Fruit fly (Drosophila melanogaster) whole organism, embryonic: Measurements from ENCODE around the gene nonC.

ENCODE experiments used
- Abd-B ChIP-seq: fragments of 200-800 bp; sonication (Bioruptor generic); optimal IDR thresholded peaks from 2 replicates; lab custom pipeline; 2018; ENCODE audit warnings: missing biosample characterization, mild to moderate bottlenecking, missing genetic modification characterization, moderate library complexity
- Ada2b ChIP-seq: fragments of 200-800 bp; sonication (Bioruptor generic); IDR thresholded peaks from 2 replicates; pipeline ENCODE4 v1.3.6; 2022; ENCODE audit warnings: missing biosample characterization, missing genetic modification characterization
- Adf1 ChIP-seq: fragments of 200-800 bp; sonication (Bioruptor generic); IDR thresholded peaks from 2 replicates; pipeline ENCODE4 v1.3.6; 2022; ENCODE audit warnings: missing biosample characterization, missing genetic modification characterization
- Antp ChIP-seq: fragments of 200-800 bp; sonication (Bioruptor generic); optimal IDR thresholded peaks from 3 replicates; lab custom pipeline; 2016; ENCODE audit warnings: missing biosample characterization, missing genetic modification characterization
- Bdp1 ChIP-seq: fragments of 200-800 bp; sonication (Bioruptor generic); optimal IDR thresholded peaks from 3 replicates; lab custom pipeline; 2016; ENCODE audit warnings: missing biosample characterization, missing genetic modification characterization
- CG10321 ChIP-seq: fragments of 200-800 bp; sonication (Bioruptor generic); IDR thresholded peaks from 2 replicates; pipeline ENCODE4 v1.3.6; 2022; ENCODE audit warnings: missing biosample characterization, missing genetic modification characterization
- CG10462 ChIP-seq: fragments of 200-800 bp; sonication (Bioruptor generic); optimal IDR thresholded peaks from 2 replicates; lab custom pipeline; 2016; ENCODE audit warnings: missing biosample characterization, missing genetic modification characterization
- CG11695 ChIP-seq: fragments of 200-800 bp; sonication (Bioruptor generic); IDR thresholded peaks from 3 replicates; pipeline ENCODE4 v1.3.6; 2022; ENCODE audit warnings: missing biosample characterization, missing genetic modification characterization
- CG12104 ChIP-seq: fragments of 200-800 bp; sonication (Bioruptor generic); optimal IDR thresholded peaks from 3 replicates; lab custom pipeline; 2016; ENCODE audit warnings: missing biosample characterization, missing genetic modification characterization
- CG15073 ChIP-seq: fragments of 200-800 bp; sonication (Bioruptor generic); optimal IDR thresholded peaks from 2 replicates; lab custom pipeline; 2016; ENCODE audit warnings: missing biosample characterization, missing genetic modification characterization
- CG15479 ChIP-seq: fragments of 200-800 bp; sonication (Bioruptor generic); optimal IDR thresholded peaks from 3 replicates; lab custom pipeline; 2019; ENCODE audit warnings: missing biosample characterization, mild to moderate bottlenecking, missing genetic modification characterization, moderate library complexity
- CG17385 ChIP-seq: fragments of 200-800 bp; sonication (Bioruptor generic); optimal IDR thresholded peaks from 3 replicates; lab custom pipeline; 2018; ENCODE audit warnings: missing biosample characterization, mild to moderate bottlenecking, missing genetic modification characterization
- CG18619 ChIP-seq: fragments of 200-800 bp; sonication (Bioruptor generic); optimal IDR thresholded peaks from 3 replicates; lab custom pipeline; 2017; ENCODE audit warnings: missing biosample characterization, mild to moderate bottlenecking, missing genetic modification characterization
- CG2120 ChIP-seq: fragments of 200-800 bp; sonication (Bioruptor generic); optimal IDR thresholded peaks from 3 replicates; lab custom pipeline; 2016; ENCODE audit warnings: missing biosample characterization, missing genetic modification characterization
- CG2199 ChIP-seq: fragments of 200-800 bp; sonication (Bioruptor generic); IDR thresholded peaks from 3 replicates; pipeline ENCODE4 v1.3.6; 2022; ENCODE audit warnings: missing biosample characterization, missing genetic modification characterization
- CG32532 ChIP-seq: fragments of 200-800 bp; sonication (Bioruptor generic); IDR thresholded peaks from 2 replicates; pipeline ENCODE4 v1.3.6; 2022; ENCODE audit warnings: missing biosample characterization, missing genetic modification characterization
- CG3281 ChIP-seq: fragments of 200-800 bp; sonication (Bioruptor generic); optimal IDR thresholded peaks from 3 replicates; lab custom pipeline; 2017; ENCODE audit warnings: missing biosample characterization, mild to moderate bottlenecking, missing genetic modification characterization
- CG5180 ChIP-seq: fragments of 200-800 bp; sonication (Bioruptor generic); optimal IDR thresholded peaks from 3 replicates; lab custom pipeline; 2017; ENCODE audit warnings: missing biosample characterization, missing genetic modification characterization, mild to moderate bottlenecking, moderate library complexity, missing genetic modification reagents
- CG6854 ChIP-seq: fragments of 200-800 bp; sonication (Bioruptor generic); optimal IDR thresholded peaks from 3 replicates; lab custom pipeline; 2017; ENCODE audit warnings: missing biosample characterization, mild to moderate bottlenecking, missing genetic modification characterization
- CoRest ChIP-seq: fragments of 200-800 bp; sonication (Bioruptor generic); optimal IDR thresholded peaks from 3 replicates; lab custom pipeline; 2018; ENCODE audit warnings: missing biosample characterization, mild to moderate bottlenecking, missing genetic modification characterization, moderate library complexity
- CrebB ChIP-seq: fragments of 200-800 bp; sonication (Bioruptor generic); optimal IDR thresholded peaks from 3 replicates; lab custom pipeline; 2018; ENCODE audit warnings: missing biosample characterization, mild to moderate bottlenecking, missing genetic modification characterization
- Dad ChIP-seq: fragments of 200-800 bp; sonication (Bioruptor generic); optimal IDR thresholded peaks from 3 replicates; lab custom pipeline; 2016; ENCODE audit warnings: missing biosample characterization, missing genetic modification characterization
- Dip3 ChIP-seq: fragments of 200-800 bp; sonication (Bioruptor generic); optimal IDR thresholded peaks from 3 replicates; lab custom pipeline; 2016; ENCODE audit warnings: missing biosample characterization, missing genetic modification characterization
- Dp ChIP-seq: fragments of 200-800 bp; sonication (Bioruptor generic); optimal IDR thresholded peaks from 2 replicates; lab custom pipeline; 2018; ENCODE audit warnings: missing biosample characterization, mild to moderate bottlenecking, missing genetic modification characterization, moderate library complexity
- Fer3 ChIP-seq: fragments of 200-800 bp; sonication (Bioruptor generic); optimal IDR thresholded peaks from 2 replicates; lab custom pipeline; 2018; ENCODE audit warnings: missing biosample characterization, mild to moderate bottlenecking, missing genetic modification characterization, moderate library complexity
- Gsc ChIP-seq: fragments of 200-800 bp; sonication (Bioruptor generic); IDR thresholded peaks from 2 replicates; pipeline ENCODE4 v1.3.6; 2022; ENCODE audit warnings: missing biosample characterization, missing genetic modification characterization
- HLH4C ChIP-seq: fragments of 200-800 bp; sonication (Bioruptor generic); IDR thresholded peaks from 3 replicates; pipeline ENCODE4 v1.3.6; 2022; ENCODE audit warnings: missing biosample characterization, missing genetic modification characterization; ENCODE audit not compliant: partially characterized antibody
- HmgD ChIP-seq: fragments of 200-800 bp; sonication (Bioruptor generic); optimal IDR thresholded peaks from 3 replicates; lab custom pipeline; 2016; ENCODE audit warnings: missing biosample characterization, missing genetic modification characterization
- PHDP ChIP-seq: fragments of 200-800 bp; sonication (Bioruptor generic); optimal IDR thresholded peaks from 3 replicates; lab custom pipeline; 2018; ENCODE audit warnings: missing biosample characterization, mild to moderate bottlenecking, missing genetic modification characterization, moderate library complexity
- Six4 ChIP-seq: fragments of 200-800 bp; sonication (Bioruptor generic); optimal IDR thresholded peaks from 2 replicates; lab custom pipeline; 2016; ENCODE audit warnings: missing biosample characterization, missing genetic modification characterization
- YL-1 ChIP-seq: fragments of 200-800 bp; sonication (Bioruptor generic); optimal IDR thresholded peaks from 3 replicates; lab custom pipeline; 2017; ENCODE audit warnings: missing biosample characterization, mild to moderate bottlenecking, missing genetic modification characterization
- aop ChIP-seq: fragments of 200-800 bp; sonication (Bioruptor generic); IDR thresholded peaks from 2 replicates; pipeline ENCODE4 v1.3.6; 2022; ENCODE audit warnings: missing biosample characterization, missing genetic modification characterization
- ase ChIP-seq: fragments of 200-800 bp; sonication (Bioruptor generic); IDR thresholded peaks from 3 replicates; pipeline ENCODE4 v1.3.6; 2022; ENCODE audit warnings: missing biosample characterization, missing genetic modification characterization
- chn ChIP-seq: fragments of 200-800 bp; sonication (Bioruptor generic); optimal IDR thresholded peaks from 2 replicates; lab custom pipeline; 2016; ENCODE audit warnings: missing biosample characterization, missing genetic modification characterization
- croc ChIP-seq: fragments of 200-800 bp; sonication (Bioruptor generic); conservative IDR thresholded peaks from 3 replicates; pipeline ENCODE4 v1.3.6; 2022; ENCODE audit warnings: missing biosample characterization, missing genetic modification characterization
- dmrt11E ChIP-seq: fragments of 200-800 bp; sonication (Bioruptor generic); optimal IDR thresholded peaks from 3 replicates; lab custom pipeline; 2018; ENCODE audit warnings: missing biosample characterization, mild to moderate bottlenecking, missing genetic modification characterization, moderate library complexity
- ewg ChIP-seq: fragments of 200-800 bp; sonication (Bioruptor generic); optimal IDR thresholded peaks from 3 replicates; lab custom pipeline; 2017; ENCODE audit warnings: mild to moderate bottlenecking, missing biosample characterization, missing genetic modification reagents, missing genetic modification characterization
- fd3F ChIP-seq: fragments of 200-800 bp; sonication (Bioruptor generic); optimal IDR thresholded peaks from 2 replicates; lab custom pipeline; 2018; ENCODE audit warnings: missing biosample characterization, mild to moderate bottlenecking, missing genetic modification characterization, moderate library complexity
- ham ChIP-seq: fragments of 200-800 bp; sonication (Bioruptor generic); IDR thresholded peaks from 2 replicates; pipeline ENCODE4 v1.3.6; 2022; ENCODE audit warnings: missing biosample characterization, missing genetic modification characterization
- lab ChIP-seq: fragments of 200-800 bp; sonication (Bioruptor generic); optimal IDR thresholded peaks from 3 replicates; lab custom pipeline; 2017; ENCODE audit warnings: missing biosample characterization, missing genetic modification characterization, mild to moderate bottlenecking, moderate library complexity, missing genetic modification reagents
- pita ChIP-seq: fragments of 200-800 bp; sonication (Bioruptor generic); optimal IDR thresholded peaks from 2 replicates; lab custom pipeline; 2017; ENCODE audit warnings: missing biosample characterization, mild to moderate bottlenecking, missing genetic modification characterization
- prd ChIP-seq, 3 experiments: fragments of >200 bp in 2 of 3; fragments of 200-800 bp in 1 of 3; sonication (Bioruptor generic) in 1 of 3; optimal IDR thresholded peaks in 2 of 3; IDR thresholded peaks in 1 of 3; 2 replicates in 2 of 3; 3 replicates in 1 of 3; pipeline versions ENCODE4 v1.3.6 to Lab custom; 2017 to 2022; ENCODE audit warnings: missing biosample characterization in 1 of 3, missing genetic modification characterization in 1 of 3
- pum ChIP-seq: fragments of 200-800 bp; sonication (Bioruptor generic); optimal IDR thresholded peaks from 2 replicates; lab custom pipeline; 2016; ENCODE audit warnings: missing biosample characterization, missing genetic modification characterization
- seq ChIP-seq: fragments of 200-800 bp; sonication (Bioruptor generic); IDR thresholded peaks from 2 replicates; pipeline ENCODE4 v1.3.6; 2022; ENCODE audit warnings: missing biosample characterization, missing genetic modification characterization
- slp2 ChIP-seq: fragments of 200-800 bp; sonication (Bioruptor generic); optimal IDR thresholded peaks from 2 replicates; lab custom pipeline; 2016; ENCODE audit warnings: missing biosample characterization, missing genetic modification characterization
- sna ChIP-seq: fragments of 200-800 bp; sonication (Bioruptor generic); IDR thresholded peaks from 2 replicates; pipeline ENCODE4 v1.3.6; 2022; ENCODE audit warnings: missing biosample characterization, missing genetic modification characterization; ENCODE audit not compliant: partially characterized antibody
- trem ChIP-seq: fragments of 200-800 bp; optimal IDR thresholded peaks from 3 replicates; lab custom pipeline; 2019; ENCODE audit warnings: missing biosample characterization, mild to moderate bottlenecking, missing genetic modification characterization, moderate library complexity
- ttk ChIP-seq: fragments of 200-800 bp; sonication (Bioruptor generic); IDR thresholded peaks from 2 replicates; pipeline ENCODE4 v2.1.2; 2022; ENCODE audit warnings: missing biosample characterization, missing genetic modification characterization

nonC gene

DNA sequence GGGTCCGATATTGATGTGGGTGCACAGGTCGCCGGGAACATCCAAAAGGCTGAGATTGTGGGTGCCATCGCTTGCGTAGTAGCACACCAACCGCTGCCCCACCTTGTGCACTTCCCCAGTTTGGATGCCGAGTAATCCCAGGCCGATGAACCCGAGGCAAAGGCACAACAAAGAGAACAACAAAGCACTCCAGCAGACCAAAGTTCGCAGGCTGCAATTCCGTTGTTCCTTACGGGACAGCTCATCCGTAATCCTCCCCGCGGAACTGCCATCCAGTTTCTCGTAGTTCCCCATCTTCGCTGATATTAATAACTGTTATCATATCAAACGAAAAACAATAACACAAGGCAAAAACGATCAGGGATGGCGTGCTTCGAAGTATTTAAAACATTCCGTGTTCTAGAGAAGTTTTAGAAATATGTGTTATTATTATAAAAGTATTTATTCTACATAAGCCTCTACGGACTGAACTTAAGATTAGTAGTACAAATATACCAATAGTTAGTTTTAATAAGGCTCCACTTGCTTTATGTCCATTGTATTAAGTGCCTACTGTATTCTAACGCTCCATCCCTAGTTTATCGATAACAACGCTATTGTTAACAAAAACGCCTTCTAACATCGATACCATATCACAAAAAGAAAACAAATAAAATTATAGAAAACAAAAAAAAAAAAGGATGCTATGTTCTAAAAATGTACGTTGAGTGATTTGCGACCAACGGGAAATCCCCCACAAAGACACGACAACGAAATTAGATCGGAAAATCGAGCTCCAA lies 25.1 kb downstream of the nonC start, which contains the start of the genes Cht11 and CG4558 (continued):
- peak; percentile 58; the same call in 1 of the 2 replicates for TF ChIP-seq seq (GFP tag; lab: Robert Waterston, UW)
- peak; percentile 14; the same call in 1 of the 2 replicates for TF ChIP-seq Gsc (GFP tag; lab: Robert Waterston, UW)
- peak; percentile 58 for TF ChIP-seq ewg (GFP tag; lab: Kevin White, UChicago)
- no peak for TF ChIP-seq HmgD (GFP tag; lab: Kevin White, UChicago)
- peak; percentile 67 for TF ChIP-seq Six4
- peak; percentile 90 for TF ChIP-seq CoRest (tag; lab: Kevin White, UChicago)
- TF ChIP-seq CG17385 (GFP tag; lab: Kevin White, UChicago): peak; percentile 77
- peak; percentile 37 for TF ChIP-seq CG6854 (GFP tag; lab: Kevin White, UChicago)
- peak; percentile 49 for TF ChIP-seq CrebB (tag; lab: Kevin White, UChicago)
- TF ChIP-seq CG10462 (GFP tag; lab: Kevin White, UChicago): peak; percentile 47
- 0 out of 2 replicates have a peak, but pooled peaks have one; percentile 52 for TF ChIP-seq CG10321 (GFP tag; lab: Robert Waterston, UW)
- peak; percentile 64 for TF ChIP-seq Dip3 (GFP tag; lab: Kevin White, UChicago)
- peak; percentile 69 for TF ChIP-seq CG18619 (GFP tag; lab: Kevin White, UChicago)
- TF ChIP-seq sna (GFP tag; lab: Robert Waterston, UW): 0 out of 2 replicates have a peak, but pooled peaks have one; percentile 14
- TF ChIP-seq YL-1 (GFP tag; lab: Kevin White, UChicago): peak; percentile 84
- no peak for TF ChIP-seq CG15073
- peak; percentile 20 for TF ChIP-seq Dp
- TF ChIP-seq lab: peak; percentile 87
- no peak for TF ChIP-seq aop (GFP tag; lab: Robert Waterston, UW)
- peak; percentile 79 for TF ChIP-seq fd3F (GFP tag; lab: Kevin White, UChicago)
- TF ChIP-seq CG5180 (GFP tag; lab: Kevin White, UChicago): peak; percentile 37
- TF ChIP-seq chn: peak; percentile 79
- peak; percentile 77 for TF ChIP-seq Ada2b (GFP tag; lab: Robert Waterston, UW)
- TF ChIP-seq CG32532 (GFP tag; lab: Robert Waterston, UW): peak; percentile 86
- TF ChIP-seq CG2120 (GFP tag; lab: Kevin White, UChicago): peak; percentile 90
- TF ChIP-seq CG11695 (GFP tag; lab: Robert Waterston, UW): peak; percentile 83
- peak; percentile 82 for TF ChIP-seq ase
- TF ChIP-seq ham (GFP tag; lab: Robert Waterston, UW): no peak
- peak; percentile 69 for TF ChIP-seq HLH4C (GFP tag; lab: Robert Waterston, UW)
- peak; percentile 52 for TF ChIP-seq CG12104
- peak; percentile 77 for TF ChIP-seq trem (tag; lab: Kevin White, UChicago)
- TF ChIP-seq Bdp1: peak; percentile 31
- no peak for TF ChIP-seq pita (GFP tag; lab: Kevin White, UChicago)
- TF ChIP-seq CG2199 (GFP tag; lab: Robert Waterston, UW): 0 out of 3 replicates have a peak, but pooled peaks have one; percentile 45
- no peak for TF ChIP-seq CG15479 (GFP tag; lab: Kevin White, UChicago)
- peak; percentile 82 for TF ChIP-seq Abd-B (GFP tag; lab: Kevin White, UChicago)
- peak; percentile 79 for TF ChIP-seq pum (GFP tag; lab: Kevin White, UChicago)
- TF ChIP-seq dmrt11E (tag; lab: Kevin White, UChicago): peak; percentile 74
- peak; percentile 25 for TF ChIP-seq Antp (GFP tag; lab: Kevin White, UChicago)
- peak; percentile 80 for TF ChIP-seq PHDP (tag; lab: Kevin White, UChicago)
- no peak for TF ChIP-seq prd (optimal IDR thresholded peaks at IDR 0.05; lab: Kevin White, UChicago)
- TF ChIP-seq prd (GFP tag; IDR thresholded peaks at IDR 0.05; lab: Robert Waterston, UW): peak; percentile 88
- peak; percentile 75 for TF ChIP-seq croc (GFP tag; lab: Robert Waterston, UW)
- TF ChIP-seq ttk (GFP tag; lab: Robert Waterston, UW): peak; percentile 67; the same call in 1 of the 2 replicates
- peak; percentile 44 for TF ChIP-seq slp2 (GFP tag; lab: Kevin White, UChicago)
- peak; percentile 77 for TF ChIP-seq CG3281 (GFP tag; lab: Kevin White, UChicago)
- no peak for TF ChIP-seq Dad
- TF ChIP-seq Fer3: peak; percentile 78
- peak; percentile 52 for TF ChIP-seq Adf1 (GFP tag; lab: Robert Waterston, UW)
